Worm (Caenorhabditis elegans): ENCODE results near the gene srh-67.

- TF ChIP-seq lsy-2 (tag; optimal IDR thresholded peaks at IDR 0.05) (no peak), nhr-12 (tag; optimal IDR thresholded peaks at IDR 0.05) (no peak), lin-13 (GFP tag; optimal IDR thresholded peaks at IDR 0.05) (no peak), aly-2 (tag; optimal IDR thresholded peaks at IDR 0.05) (no peak), nhr-237 (tag; optimal IDR thresholded peaks at IDR 0.05) (no peak), fos-1 (tag; optimal IDR thresholded peaks at IDR 0.05) (no peak), unc-39 (tag; optimal IDR thresholded peaks at IDR 0.05) (no peak), lin-39 (tag; optimal IDR thresholded peaks at IDR 0.05) (no peak), elt-1 (tag; optimal IDR thresholded peaks at IDR 0.05) (no peak), nhr-11 (tag; optimal IDR thresholded peaks at IDR 0.05) (no peak), sem-4 (tag; optimal IDR thresholded peaks at IDR 0.05) (no peak), skn-1 (tag; optimal IDR thresholded peaks at IDR 0.05) (no peak), alr-1 (tag; optimal IDR thresholded peaks at IDR 0.05) (no peak), gmeb-1 (tag; optimal IDR thresholded peaks at IDR 0.05) (no peak)
Observed at ce11 chrII:12494067-12494477, 14.7 kb upstream of the srh-67 start.
